Worm (Caenorhabditis elegans) whole organism, L4/young adult: ENCODE results near the gene F09C6.11.

Source experiments
- W03F9.2 ChIP-seq: fragments of 150-350 bp; optimal IDR thresholded peaks from 2 replicates; lab custom pipeline; 2014; ENCODE audit warnings: missing biosample characterization, missing genetic modification characterization
- dao-5 ChIP-seq: sonication (generic microtip); optimal IDR thresholded peaks from 2 replicates; lab custom pipeline; 2016; ENCODE audit warnings: missing genotype, missing genetic modification characterization, moderate library complexity, missing compliant biosample characterization
- him-1 ChIP-seq: sonication (generic microtip); optimal IDR thresholded peaks from 2 replicates; lab custom pipeline; 2016; ENCODE audit warnings: missing genotype, missing genetic modification reagents, missing genetic modification characterization, missing compliant biosample characterization

Gene F09C6.11

ce11 chrV:16880679-16881078, 1.4 kb downstream of the F09C6.11 start, which contains the start of gene F09C6.14:
Gene F09C6.14, plus strand, starts transcription at chrV:16880979.
- TF ChIP-seq dao-5, result no peak
- TF ChIP-seq W03F9.2 (tag; lab: Kevin White, UChicago), result no peak
- no peak for TF ChIP-seq him-1

ce11 chrV:16880054-16880453, 2.1 kb downstream of the F09C6.11 start, which contains the start of gene F09C6.3:
Gene F09C6.3, minus strand, starts transcription at chrV:16880154.
- no peak for TF ChIP-seq him-1
- no peak for TF ChIP-seq dao-5
- no peak for TF ChIP-seq W03F9.2 (tag; lab: Kevin White, UChicago)

- TF ChIP-seq dao-5 (no peak), him-1 (no peak), W03F9.2 (tag; lab: Kevin White, UChicago) (no peak)
These were observed 2.6 kb downstream of the F09C6.11 start for ce11 chrV:16879532-16879931.

- no peak for TF ChIP-seq dao-5
- no peak for TF ChIP-seq him-1
- no peak for TF ChIP-seq W03F9.2 (tag; lab: Kevin White, UChicago)
These were observed 7.1 kb downstream of the F09C6.11 start, which contains the start of gene F49A5.10 for ce11 chrV:16874966-16875365. Gene F49A5.10, plus strand, starts transcription at chrV:16875266.

- TF ChIP-seq dao-5, result no peak
- TF ChIP-seq W03F9.2 (tag; lab: Kevin White, UChicago), result no peak
- TF ChIP-seq him-1, result no peak
These were observed 8.5 kb downstream of the F09C6.11 start, which contains the start of gene srw-23 for ce11 chrV:16873642-16874041. Gene srw-23, plus strand, starts transcription at chrV:16873942.

- TF ChIP-seq dao-5 (no peak), W03F9.2 (tag; lab: Kevin White, UChicago) (no peak), him-1 (no peak)
These were observed 10.7 kb downstream of the F09C6.11 start, which contains the start of gene thn-4 for ce11 chrV:16871387-16871786. Gene thn-4, minus strand, starts transcription at chrV:16871487.

ce11 chrV:16869740-16870139, 12.4 kb downstream of the F09C6.11 start, which contains the start of gene clec-33:
Gene clec-33, minus strand, starts transcription at chrV:16869840.
- TF ChIP-seq dao-5, result no peak
- TF ChIP-seq W03F9.2 (tag; lab: Kevin White, UChicago), result no peak
- no peak for TF ChIP-seq him-1

- TF ChIP-seq dao-5 (no peak), W03F9.2 (tag; lab: Kevin White, UChicago) (no peak)
These were observed 16.7 kb downstream of the F09C6.11 start, which contains the start of gene clec-28 for ce11 chrV:16865404-16865803. Gene clec-28, plus strand, starts transcription at chrV:16865704.

ce11 chrV:16861719-16862118, 20.4 kb downstream of the F09C6.11 start, which contains the start of the genes clec-32 and clec-24:
Gene clec-32, minus strand, starts transcription at chrV:16861819.
Gene clec-24, plus strand, starts transcription at chrV:16862012.
- TF ChIP-seq W03F9.2 (tag; lab: Kevin White, UChicago) (no peak), dao-5 (no peak), him-1 (no peak)

ce11 chrV:16857977-16858479, 24.1 kb downstream of the F09C6.11 start, which contains the start of the genes clec-31 and clec-22:
Gene clec-31, minus strand, starts transcription at chrV:16858077.
Gene clec-22, plus strand, starts transcription at chrV:16858429.
- no peak for TF ChIP-seq W03F9.2 (tag; lab: Kevin White, UChicago)

- TF ChIP-seq him-1 (no peak), W03F9.2 (tag; lab: Kevin White, UChicago) (no peak)
These were observed 28.0 kb downstream of the F09C6.11 start, which contains the start of the genes clec-35 and clec-27 for ce11 chrV:16853956-16854683. Gene clec-35, minus strand, starts transcription at chrV:16854056. Gene clec-27, plus strand, starts transcription at chrV:16854633.

ce11 chrV:16852002-16852401, 30.1 kb downstream of the F09C6.11 start, which contains the start of gene clec-37:
Gene clec-37, minus strand, starts transcription at chrV:16852102.
- TF ChIP-seq him-1 (no peak), W03F9.2 (tag; lab: Kevin White, UChicago) (no peak), dao-5 (no peak)

- TF ChIP-seq W03F9.2 (tag; lab: Kevin White, UChicago) (no peak), him-1 (no peak)
These were observed 33.6 kb downstream of the F09C6.11 start, which contains the start of the genes clec-36 and clec-26 for ce11 chrV:16848498-16848897. Gene clec-36, minus strand, starts transcription at chrV:16848598. Gene clec-26, plus strand, starts transcription at chrV:16848611.

ce11 chrV:16842941-16843340, 39.2 kb downstream of the F09C6.11 start, which contains the start of gene clec-25:
Gene clec-25, plus strand, starts transcription at chrV:16843241.
- TF ChIP-seq him-1 (no peak), dao-5 (no peak), W03F9.2 (tag; lab: Kevin White, UChicago) (no peak)

ce11 chrV:16840961-16841360, 41.1 kb downstream of the F09C6.11 start, which contains the start of gene clec-40:
Gene clec-40, minus strand, starts transcription at chrV:16841061.
- TF ChIP-seq W03F9.2 (tag; lab: Kevin White, UChicago) (no peak), him-1 (no peak), dao-5 (no peak)
